Fruit fly (Drosophila melanogaster) whole organism, wandering third instar larva: ENCODE measurements around the gene LManIII.

Source experiments
- Hr78 ChIP-seq: fragments of >200 bp; optimal IDR thresholded peaks from 2 replicates; lab custom pipeline; 2017; ENCODE audit warnings: missing biosample characterization, missing genetic modification characterization
- tai ChIP-seq: sonication (Bioruptor generic); optimal IDR thresholded peaks from 2 replicates; lab custom pipeline; 2016; ENCODE audit warnings: missing biosample characterization, missing genetic modification characterization

- TF ChIP-seq tai (GFP tag; lab: Kevin White, UChicago) (no peak), Hr78 (GFP tag; lab: Kevin White, UChicago) (no peak)
These were observed 48.8 kb upstream of the LManIII start for dm6 chr2L:8817343-8817742.
